Worm (Caenorhabditis elegans) whole organism, L1 larva: Measurements from ENCODE around the gene brf-1.

Experiments
- ama-1 ChIP-seq: fragments of 150-350 bp; optimal IDR thresholded peaks from 2 replicates; lab custom pipeline; 2014
- ceh-8 ChIP-seq: fragments of 200-800 bp; sonication (Bioruptor generic); optimal IDR thresholded peaks from 2 replicates; lab custom pipeline; 2018; ENCODE audit warnings: mild to moderate bottlenecking, missing genetic modification characterization, moderate library complexity, missing compliant biosample characterization
- ceh-82 ChIP-seq, 3 experiments: fragments of 150-350 bp in 1 of 3; sonication (generic microtip) in 2 of 3; optimal IDR thresholded peaks; 2 replicates each; lab custom pipeline; 2014 to 2017; ENCODE audit warnings: missing biosample characterization in 3 of 3, missing genetic modification characterization in 3 of 3
- ces-1 ChIP-seq: fragments of 150-350 bp; optimal IDR thresholded peaks from 2 replicates; lab custom pipeline; 2014; ENCODE audit warnings: missing biosample characterization, missing genetic modification reagents, missing genetic modification characterization
- fkh-10 ChIP-seq: sonication (generic microtip); optimal IDR thresholded peaks from 2 replicates; lab custom pipeline; 2017; ENCODE audit warnings: missing biosample characterization, missing genetic modification reagents, missing genetic modification characterization
- mdl-1 ChIP-seq, 2 experiments: fragments of 150-350 bp; optimal IDR thresholded peaks; 2 replicates each; lab custom pipeline; 2014 to 2017; ENCODE audit warnings: missing biosample characterization in 2 of 2, missing genetic modification characterization in 2 of 2, inconsistent platforms in 1 of 2
- mef-2 ChIP-seq: fragments of 150-350 bp; optimal IDR thresholded peaks from 2 replicates; lab custom pipeline; 2014; ENCODE audit warnings: missing biosample characterization, missing genetic modification characterization
- nhr-20 ChIP-seq: sonication (generic microtip); optimal IDR thresholded peaks from 2 replicates; lab custom pipeline; 2016; ENCODE audit warnings: mild to moderate bottlenecking, missing genetic modification characterization, missing compliant biosample characterization
- pqm-1 ChIP-seq: sonication (generic microtip); optimal IDR thresholded peaks from 3 replicates; lab custom pipeline; 2017; ENCODE audit warnings: missing biosample characterization, missing genetic modification characterization

DNA sequence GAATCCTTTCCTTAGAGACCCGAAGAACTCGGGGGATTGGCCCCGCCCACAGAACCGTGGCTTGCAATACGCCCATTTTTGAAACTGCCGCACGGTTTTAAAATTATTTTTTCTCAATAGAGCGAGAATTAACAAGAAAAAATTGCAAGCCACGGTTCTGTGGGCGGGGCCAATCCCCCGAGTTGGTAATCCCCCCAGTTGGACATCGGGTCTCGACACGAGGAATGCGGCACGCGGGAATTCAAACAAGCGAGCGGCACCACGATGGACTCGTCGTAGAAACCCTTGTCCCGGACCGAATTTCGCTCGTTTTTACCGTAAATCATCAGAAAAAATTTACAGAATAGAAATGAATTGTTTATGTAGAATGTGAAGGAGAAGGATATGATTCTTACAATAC, 47.4 kb downstream of the brf-1 start:
- no peak for TF ChIP-seq ceh-82 (tag; optimal IDR thresholded peaks at IDR 0.05; lab: Kevin White, UChicago)
- TF ChIP-seq fkh-10 (GFP tag; lab: Kevin White, UChicago) = no peak
- no peak for TF ChIP-seq mdl-1 (tag; optimal IDR thresholded peaks at IDR 0.05; lab: Kevin White, UChicago)
- no peak for TF ChIP-seq ceh-8
- TF ChIP-seq ama-1 = no peak
- TF ChIP-seq mef-2 (tag; lab: Kevin White, UChicago) = no peak
- TF ChIP-seq ces-1 (GFP tag; lab: Kevin White, UChicago) = no peak
- TF ChIP-seq pqm-1 = no peak
- no peak for TF ChIP-seq nhr-20 (tag; lab: Kevin White, UChicago)
